Fruit fly (Drosophila melanogaster) whole organism, wandering third instar larva: ENCODE measurements around the gene CG9682.

Experiments
- Abd-B ChIP-seq: fragments of >200 bp; optimal IDR thresholded peaks from 2 replicates; lab custom pipeline; 2017; ENCODE audit warnings: missing biosample characterization, missing genetic modification characterization
- CG32264 ChIP-seq: fragments of 200-800 bp; sonication (Bioruptor generic); optimal IDR thresholded peaks from 2 replicates; lab custom pipeline; 2016; ENCODE audit warnings: missing biosample characterization, missing genetic modification characterization
- CG9705 ChIP-seq: fragments of 200-800 bp; sonication (Bioruptor generic); optimal IDR thresholded peaks from 2 replicates; lab custom pipeline; 2018; ENCODE audit warnings: missing biosample characterization, mild to moderate bottlenecking, missing genetic modification characterization
- CrebA ChIP-seq: fragments of 200-800 bp; sonication (Bioruptor generic); optimal IDR thresholded peaks from 2 replicates; lab custom pipeline; 2016; ENCODE audit warnings: missing biosample characterization, mild to moderate bottlenecking, missing genetic modification characterization, borderline replicate concordance
- Dfd ChIP-seq: fragments of >200 bp; optimal IDR thresholded peaks from 2 replicates; lab custom pipeline; 2017; ENCODE audit warnings: missing biosample characterization, missing genetic modification characterization
- Dif ChIP-seq: fragments of 200-275, 200-300 bp; sonication (Bioruptor generic); optimal IDR thresholded peaks from 2 replicates; lab custom pipeline; 2018; ENCODE audit warnings: missing biosample characterization, missing genetic modification characterization; ENCODE audit not compliant: partially characterized antibody
- GATAd ChIP-seq: sonication (Bioruptor generic); optimal IDR thresholded peaks from 2 replicates; lab custom pipeline; 2016; ENCODE audit warnings: missing biosample characterization, missing genetic modification characterization
- HLH106 ChIP-seq: fragments of 200-800 bp; optimal IDR thresholded peaks from 3 replicates; lab custom pipeline; 2019; ENCODE audit warnings: missing biosample characterization, mild to moderate bottlenecking, missing genetic modification characterization, moderate library complexity
- Hnf4 ChIP-seq: fragments of 200-800 bp; sonication (Bioruptor generic); optimal IDR thresholded peaks from 2 replicates; lab custom pipeline; 2016; ENCODE audit warnings: missing biosample characterization, mild to moderate bottlenecking, missing genetic modification characterization
- Hr78 ChIP-seq: fragments of >200 bp; optimal IDR thresholded peaks from 2 replicates; lab custom pipeline; 2017; ENCODE audit warnings: missing biosample characterization, missing genetic modification characterization
- Hr83 ChIP-seq: fragments of 200-300 bp; sonication (Bioruptor generic); optimal IDR thresholded peaks from 2 replicates; lab custom pipeline; 2016; ENCODE audit warnings: missing biosample characterization, mild to moderate bottlenecking, missing genetic modification characterization, moderate library complexity; ENCODE audit not compliant: poor library complexity, severe bottlenecking
- Jra ChIP-seq: sonication (Bioruptor generic); optimal IDR thresholded peaks from 2 replicates; lab custom pipeline; 2016; ENCODE audit warnings: missing biosample characterization, missing genetic modification characterization
- Mio ChIP-seq: sonication (Bioruptor generic); optimal IDR thresholded peaks from 2 replicates; lab custom pipeline; 2016; ENCODE audit warnings: missing biosample characterization, missing genetic modification characterization
- Myc ChIP-seq: fragments of >200 bp; optimal IDR thresholded peaks from 2 replicates; lab custom pipeline; 2017
- N ChIP-seq: fragments of >200 bp; optimal IDR thresholded peaks from 2 replicates; lab custom pipeline; 2018; ENCODE audit warnings: missing biosample characterization, missing external identifiers, missing genetic modification characterization
- OdsH ChIP-seq: fragments of 200-800 bp; sonication (Bioruptor generic); optimal IDR thresholded peaks from 2 replicates; lab custom pipeline; 2016; ENCODE audit warnings: missing biosample characterization, mild to moderate bottlenecking, missing genetic modification characterization
- Rel ChIP-seq, 2 experiments: fragments of 200-800 bp; sonication (Bioruptor generic) in 1 of 2; optimal IDR thresholded peaks; 2 replicates in 1 of 2; 3 replicates in 1 of 2; lab custom pipeline; 2016 to 2019; ENCODE audit warnings: mild to moderate bottlenecking in 2 of 2, missing biosample characterization in 2 of 2, missing genetic modification characterization in 2 of 2, moderate library complexity in 1 of 2
- Sp1 ChIP-seq: fragments of 200-800 bp; sonication (Bioruptor generic); optimal IDR thresholded peaks from 3 replicates; lab custom pipeline; 2019; ENCODE audit warnings: missing biosample characterization, mild to moderate bottlenecking, missing genetic modification characterization, moderate library complexity
- Vsx2 ChIP-seq: fragments of 200-300, 225-300 bp; sonication (Bioruptor generic); optimal IDR thresholded peaks from 2 replicates; lab custom pipeline; 2018; ENCODE audit warnings: missing biosample characterization, missing genetic modification characterization; ENCODE audit not compliant: partially characterized antibody
- br ChIP-seq: fragments of 200-800 bp; sonication (Bioruptor generic); optimal IDR thresholded peaks from 2 replicates; lab custom pipeline; 2016; ENCODE audit warnings: missing biosample characterization, missing genetic modification characterization
- brk ChIP-seq: fragments of 200-800 bp; sonication (Bioruptor generic); optimal IDR thresholded peaks from 2 replicates; lab custom pipeline; 2016; ENCODE audit warnings: missing biosample characterization, mild to moderate bottlenecking, missing genetic modification characterization
- dl ChIP-seq, 2 experiments: fragments of 175-275, 200-275 bp in 1 of 2; fragments of 200-275 bp in 1 of 2; sonication (Bioruptor generic); optimal IDR thresholded peaks; lab custom pipeline; 2018; ENCODE audit warnings: mild to moderate bottlenecking in 2 of 2, missing biosample characterization in 2 of 2, missing genetic modification characterization in 2 of 2, moderate library complexity in 2 of 2; ENCODE audit not compliant: partially characterized antibody in 2 of 2, insufficient read depth in 1 of 2
- dsf ChIP-seq: sonication (Bioruptor generic); optimal IDR thresholded peaks from 2 replicates; lab custom pipeline; 2016; ENCODE audit warnings: missing biosample characterization, missing genetic modification characterization, borderline replicate concordance
- ey ChIP-seq: fragments of 200-800 bp; sonication (Bioruptor generic); optimal IDR thresholded peaks from 2 replicates; lab custom pipeline; 2016; ENCODE audit warnings: missing biosample characterization, missing genetic modification characterization
- fru ChIP-seq: fragments of 200-800 bp; sonication (Bioruptor generic); optimal IDR thresholded peaks from 3 replicates; lab custom pipeline; 2016; ENCODE audit warnings: missing biosample characterization, mild to moderate bottlenecking, missing genetic modification characterization
- h ChIP-seq: fragments of 200-800 bp; sonication (Bioruptor generic); optimal IDR thresholded peaks from 3 replicates; lab custom pipeline; 2016; ENCODE audit warnings: missing biosample characterization, mild to moderate bottlenecking, missing genetic modification characterization
- jim ChIP-seq: fragments of 175-275, 200-325 bp; sonication (Bioruptor generic); optimal IDR thresholded peaks from 2 replicates; lab custom pipeline; 2016; ENCODE audit warnings: missing biosample characterization, mild to moderate bottlenecking, missing genetic modification characterization
- lola ChIP-seq: fragments of >200 bp; optimal IDR thresholded peaks from 2 replicates; lab custom pipeline; 2017; ENCODE audit warnings: missing biosample characterization, missing genetic modification characterization
- pan ChIP-seq: fragments of >200 bp; optimal IDR thresholded peaks from 2 replicates; lab custom pipeline; 2017
- psq ChIP-seq: fragments of 200-800 bp; sonication (Bioruptor generic); optimal IDR thresholded peaks from 3 replicates; lab custom pipeline; 2017; ENCODE audit warnings: missing biosample characterization, mild to moderate bottlenecking, missing genetic modification characterization, moderate library complexity
- rgr ChIP-seq: fragments of 200-800 bp; sonication (Bioruptor generic); optimal IDR thresholded peaks from 3 replicates; lab custom pipeline; 2016; ENCODE audit warnings: missing biosample characterization, mild to moderate bottlenecking, missing genetic modification characterization
- sage ChIP-seq: fragments of 200-800 bp; sonication (Bioruptor generic); optimal IDR thresholded peaks from 2 replicates; lab custom pipeline; 2016; ENCODE audit warnings: missing biosample characterization, mild to moderate bottlenecking, missing genetic modification characterization
- sv ChIP-seq: fragments of 200-800 bp; sonication (Bioruptor generic); optimal IDR thresholded peaks from 3 replicates; lab custom pipeline; 2016; ENCODE audit warnings: missing biosample characterization, missing genetic modification characterization
- tai ChIP-seq: sonication (Bioruptor generic); optimal IDR thresholded peaks from 2 replicates; lab custom pipeline; 2016; ENCODE audit warnings: missing biosample characterization, missing genetic modification characterization
- usp ChIP-seq: fragments of >200 bp; optimal IDR thresholded peaks from 2 replicates; lab custom pipeline; 2017; ENCODE audit warnings: missing biosample characterization, missing genetic modification characterization
- woc ChIP-seq: sonication (Bioruptor generic); optimal IDR thresholded peaks from 2 replicates; lab custom pipeline; 2016; ENCODE audit warnings: missing biosample characterization, mild to moderate bottlenecking, missing genetic modification characterization

CG9682 gene

dm6 chr3R:30294603-30295002, 43.9 kb downstream of the CG9682 start:
- TF ChIP-seq lola (GFP tag; lab: Kevin White, UChicago) (no peak), Dfd (GFP tag; lab: Kevin White, UChicago) (no peak), brk (GFP tag; lab: Kevin White, UChicago) (no peak), Mio (GFP tag; lab: Kevin White, UChicago) (no peak), Dif (GFP tag; lab: Kevin White, UChicago) (no peak), rgr (GFP tag; lab: Kevin White, UChicago) (no peak), tai (GFP tag; lab: Kevin White, UChicago) (no peak), psq (no peak), h (GFP tag; lab: Kevin White, UChicago) (no peak), Hnf4 (GFP tag; lab: Kevin White, UChicago) (no peak), woc (GFP tag; lab: Kevin White, UChicago) (no peak), Abd-B (GFP tag; lab: Kevin White, UChicago) (no peak), usp (no peak), jim (GFP tag; lab: Kevin White, UChicago) (no peak), Myc (lab: Kevin White, UChicago) (no peak), Rel (GFP tag; optimal IDR thresholded peaks at IDR 0.05; lab: Kevin White, UChicago) (no peak), Rel (tag; optimal IDR thresholded peaks at IDR 0.05; lab: Kevin White, UChicago) (no peak)

dm6 chr3R:30295022-30295421, 44.3 kb downstream of the CG9682 start:
- TF ChIP-seq HLH106 (tag; lab: Kevin White, UChicago) (peak; percentile 6), Myc (lab: Kevin White, UChicago) (no peak), Sp1 (GFP tag; lab: Kevin White, UChicago) (peak; percentile 10), N (no peak), h (GFP tag; lab: Kevin White, UChicago) (no peak), Dfd (GFP tag; lab: Kevin White, UChicago) (no peak), Dif (GFP tag; lab: Kevin White, UChicago) (no peak), rgr (GFP tag; lab: Kevin White, UChicago) (peak; percentile 3), br (no peak), sv (GFP tag; lab: Kevin White, UChicago) (no peak), dsf (GFP tag; lab: Kevin White, UChicago) (no peak), jim (GFP tag; lab: Kevin White, UChicago) (no peak), CG9705 (GFP tag; lab: Kevin White, UChicago) (no peak), usp (no peak), CrebA (GFP tag; lab: Kevin White, UChicago) (no peak), tai (GFP tag; lab: Kevin White, UChicago) (no peak), psq (peak; percentile 77), fru (GFP tag; lab: Kevin White, UChicago) (peak; percentile 24), lola (GFP tag; lab: Kevin White, UChicago) (no peak), Hnf4 (GFP tag; lab: Kevin White, UChicago) (no peak), woc (GFP tag; lab: Kevin White, UChicago) (no peak), ey (no peak), GATAd (GFP tag; lab: Kevin White, UChicago) (no peak), pan (lab: Kevin White, UChicago) (no peak), dl (GFP tag; optimal IDR thresholded peaks at IDR 0.05; lab: Kevin White, UChicago; ENCODE audit: insufficient read depth in 1 of 2, partially characterized antibody in 2 of 2) (no peak), Abd-B (GFP tag; lab: Kevin White, UChicago) (no peak), sage (GFP tag; lab: Kevin White, UChicago) (no peak), Vsx2 (GFP tag; lab: Kevin White, UChicago) (no peak), OdsH (GFP tag; lab: Kevin White, UChicago) (peak; percentile 27), Jra (GFP tag; lab: Kevin White, UChicago) (no peak), Mio (GFP tag; lab: Kevin White, UChicago) (no peak), brk (GFP tag; lab: Kevin White, UChicago) (no peak), Rel (GFP tag; optimal IDR thresholded peaks at IDR 0.05; lab: Kevin White, UChicago) (no peak), Rel (tag; optimal IDR thresholded peaks at IDR 0.05; lab: Kevin White, UChicago) (no peak)

- TF ChIP-seq Rel (GFP tag; optimal IDR thresholded peaks at IDR 0.05; lab: Kevin White, UChicago) = peak; percentile 61
- TF ChIP-seq Rel (tag; optimal IDR thresholded peaks at IDR 0.05; lab: Kevin White, UChicago) = peak; percentile 17
- TF ChIP-seq Dif (GFP tag; lab: Kevin White, UChicago) = no peak
- no peak for TF ChIP-seq dl (GFP tag; optimal IDR thresholded peaks at IDR 0.05; lab: Kevin White, UChicago; ENCODE audit: insufficient read depth in 1 of 2, partially characterized antibody in 2 of 2)
- peak; percentile 37 for TF ChIP-seq CG9705 (GFP tag; lab: Kevin White, UChicago)
- TF ChIP-seq GATAd (GFP tag; lab: Kevin White, UChicago) = peak; percentile 40
- peak; percentile 86 for TF ChIP-seq Hnf4 (GFP tag; lab: Kevin White, UChicago)
- peak; percentile 60 for TF ChIP-seq CG32264 (GFP tag; lab: Kevin White, UChicago)
- no peak for TF ChIP-seq Hr83 (GFP tag; lab: Kevin White, UChicago)
- TF ChIP-seq Dfd (GFP tag; lab: Kevin White, UChicago) = peak; percentile 44
- peak; percentile 77 for TF ChIP-seq brk (GFP tag; lab: Kevin White, UChicago)
- peak; percentile 83 for TF ChIP-seq ey
- TF ChIP-seq tai (GFP tag; lab: Kevin White, UChicago) = peak; percentile 73
- TF ChIP-seq CrebA (GFP tag; lab: Kevin White, UChicago) = no peak
- no peak for TF ChIP-seq Mio (GFP tag; lab: Kevin White, UChicago)
- no peak for TF ChIP-seq N
- peak; percentile 82 for TF ChIP-seq psq
- peak; percentile 63 for TF ChIP-seq sv (GFP tag; lab: Kevin White, UChicago)
- TF ChIP-seq Vsx2 (GFP tag; lab: Kevin White, UChicago) = no peak
- TF ChIP-seq sage (GFP tag; lab: Kevin White, UChicago) = peak; percentile 84
- peak; percentile 83 for TF ChIP-seq HLH106 (tag; lab: Kevin White, UChicago)
- TF ChIP-seq fru (GFP tag; lab: Kevin White, UChicago) = peak; percentile 87
- TF ChIP-seq Myc (lab: Kevin White, UChicago) = no peak
- peak; percentile 83 for TF ChIP-seq Sp1 (GFP tag; lab: Kevin White, UChicago)
- peak; percentile 50 for TF ChIP-seq dsf (GFP tag; lab: Kevin White, UChicago)
- TF ChIP-seq OdsH (GFP tag; lab: Kevin White, UChicago) = peak; percentile 87
- TF ChIP-seq rgr (GFP tag; lab: Kevin White, UChicago) = peak; percentile 95
- peak; percentile 85 for TF ChIP-seq br
- TF ChIP-seq lola (GFP tag; lab: Kevin White, UChicago) = no peak
- TF ChIP-seq usp = no peak
- peak; percentile 43 for TF ChIP-seq woc (GFP tag; lab: Kevin White, UChicago)
- TF ChIP-seq jim (GFP tag; lab: Kevin White, UChicago) = no peak
- TF ChIP-seq Jra (GFP tag; lab: Kevin White, UChicago) = peak; percentile 51
- no peak for TF ChIP-seq Hr78
- peak; percentile 91 for TF ChIP-seq h (GFP tag; lab: Kevin White, UChicago)
Observed at dm6 chr3R:30296035-30296434, 45.3 kb downstream of the CG9682 start.
